Worm (Caenorhabditis elegans) whole organism, L3 larva: ENCODE measurements around the gene blos-1.

Experiments
- ZK546.5 ChIP-seq: sonication (generic microtip); optimal IDR thresholded peaks from 2 replicates; lab custom pipeline; 2017; ENCODE audit warnings: missing biosample characterization, missing genetic modification characterization
- aly-2 ChIP-seq: fragments of 150-350 bp; optimal IDR thresholded peaks from 2 replicates; lab custom pipeline; 2014; ENCODE audit warnings: missing biosample characterization, missing genetic modification characterization
- ceh-16 ChIP-seq: sonication (generic microtip); optimal IDR thresholded peaks from 2 replicates; lab custom pipeline; 2017; ENCODE audit warnings: missing biosample characterization, missing genetic modification characterization
- egl-27 ChIP-seq: sonication (generic microtip); optimal IDR thresholded peaks from 4 replicates; lab custom pipeline; 2017; ENCODE audit warnings: missing biosample characterization, missing genetic modification reagents, missing genetic modification characterization
- eor-1 ChIP-seq, 2 experiments: fragments of 150-350 bp; optimal IDR thresholded peaks; 2 replicates each; lab custom pipeline; 2014 to 2018; ENCODE audit warnings: missing biosample characterization in 2 of 2, missing genetic modification characterization in 2 of 2
- fkh-10 ChIP-seq: sonication (generic microtip); optimal IDR thresholded peaks from 2 replicates; lab custom pipeline; 2017; ENCODE audit warnings: missing biosample characterization, missing genetic modification reagents, missing genetic modification characterization
- lin-15B ChIP-seq: fragments of 150-350 bp; optimal IDR thresholded peaks from 2 replicates; lab custom pipeline; 2014; ENCODE audit warnings: missing biosample characterization, missing genetic modification characterization
- nhr-12 ChIP-seq: fragments of 150-350 bp; optimal IDR thresholded peaks from 2 replicates; lab custom pipeline; 2014; ENCODE audit warnings: missing biosample characterization, missing genetic modification characterization
- nhr-23 ChIP-seq: fragments of 150-350 bp; optimal IDR thresholded peaks from 2 replicates; lab custom pipeline; 2014; ENCODE audit warnings: missing biosample characterization, missing genetic modification reagents, missing genetic modification characterization
- nhr-76 ChIP-seq: fragments of 150-350 bp; sonication (generic microtip); optimal IDR thresholded peaks from 5 replicates; lab custom pipeline; 2014; ENCODE audit warnings: missing biosample characterization, missing genetic modification characterization
- pha-4 ChIP-seq: fragments of 150-350 bp; optimal IDR thresholded peaks from 2 replicates; lab custom pipeline; 2014; ENCODE audit warnings: missing biosample characterization, missing genetic modification reagents, missing genetic modification characterization
- unc-62 ChIP-seq: fragments of 150-350 bp; sonication (generic microtip); optimal IDR thresholded peaks from 4 replicates; lab custom pipeline; 2014; ENCODE audit warnings: missing biosample characterization, missing genetic modification reagents, missing genetic modification characterization
- zag-1 ChIP-seq: fragments of 150-350 bp; optimal IDR thresholded peaks from 2 replicates; lab custom pipeline; 2014; ENCODE audit warnings: missing biosample characterization, missing genetic modification characterization

DNA sequence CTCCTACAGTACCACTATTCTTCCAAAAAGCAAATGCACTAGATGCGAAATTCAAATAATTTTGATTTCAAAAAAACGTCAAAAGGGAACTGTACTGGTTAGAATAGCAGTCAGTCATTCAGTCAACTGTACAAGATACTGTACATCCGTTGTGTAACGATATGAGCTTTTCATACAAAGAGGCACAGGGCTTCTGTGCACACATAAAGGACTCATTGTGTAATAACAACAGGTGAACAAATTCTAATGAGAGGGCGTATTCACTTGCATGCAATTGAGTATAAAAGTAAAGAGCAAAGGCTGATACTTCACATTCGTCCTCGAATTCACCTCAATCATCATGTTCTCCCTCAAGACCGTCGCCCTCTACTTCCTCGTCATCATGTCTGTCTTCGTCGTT, 14.3 kb downstream of the blos-1 start, which contains the start of gene dod-6:
- TF ChIP-seq eor-1 (tag; optimal IDR thresholded peaks at IDR 0.05; lab: Kevin White, UChicago) = no peak
- no peak for TF ChIP-seq aly-2 (tag; lab: Kevin White, UChicago)
- no peak for TF ChIP-seq zag-1 (tag; lab: Kevin White, UChicago)
- TF ChIP-seq ceh-16 = no peak
- no peak for TF ChIP-seq ZK546.5 (tag; lab: Kevin White, UChicago)
- TF ChIP-seq lin-15B (tag; lab: Kevin White, UChicago) = no peak
- no peak for TF ChIP-seq nhr-76 (tag; lab: Kevin White, UChicago)
- TF ChIP-seq egl-27 (tag; lab: Kevin White, UChicago) = no peak
- no peak for TF ChIP-seq nhr-23 (tag; lab: Kevin White, UChicago)
- TF ChIP-seq nhr-12 (tag; lab: Kevin White, UChicago) = no peak
- TF ChIP-seq unc-62 (GFP tag; lab: Kevin White, UChicago) = no peak
- TF ChIP-seq pha-4 (tag; lab: Kevin White, UChicago) = no peak
- no peak for TF ChIP-seq fkh-10 (GFP tag; lab: Kevin White, UChicago)
